Worm (Caenorhabditis elegans) whole organism, young adult: ENCODE measurements around the gene lbp-7.

ENCODE experiments used
- F39B2.1 ChIP-seq: fragments of 200-800 bp; sonication (Bioruptor generic); IDR thresholded peaks from 2 replicates; pipeline ENCODE4 v1.3.6; 2022; ENCODE audit warnings: missing genetic modification reagents, missing genetic modification characterization, missing compliant biosample characterization
- akir-1 ChIP-seq: fragments of 200-800 bp; sonication (Bioruptor generic); optimal IDR thresholded peaks from 2 replicates; lab custom pipeline; 2018; ENCODE audit warnings: mild to moderate bottlenecking, missing genetic modification characterization, moderate library complexity, missing compliant biosample characterization
- ccch-3 ChIP-seq: fragments of 200-800 bp; sonication (Bioruptor generic); optimal IDR thresholded peaks from 2 replicates; lab custom pipeline; 2018; ENCODE audit warnings: mild to moderate bottlenecking, missing genetic modification characterization, missing compliant biosample characterization
- die-1 ChIP-seq: sonication (generic microtip); optimal IDR thresholded peaks from 2 replicates; lab custom pipeline; 2016; ENCODE audit warnings: missing genotype, mild to moderate bottlenecking, missing genetic modification characterization, missing compliant biosample characterization
- fkh-3 ChIP-seq: sonication (generic microtip); optimal IDR thresholded peaks from 2 replicates; lab custom pipeline; 2016; ENCODE audit warnings: mild to moderate bottlenecking, missing genetic modification characterization, missing compliant biosample characterization
- lsy-27 ChIP-seq: sonication (generic microtip); optimal IDR thresholded peaks from 2 replicates; lab custom pipeline; 2017; ENCODE audit warnings: missing genetic modification characterization, mild to moderate bottlenecking, missing compliant biosample characterization, antibody characterized with exemption, missing genotype, borderline replicate concordance; ENCODE audit not compliant: insufficient read depth
- nhr-179 ChIP-seq: sonication (generic microtip); optimal IDR thresholded peaks from 2 replicates; lab custom pipeline; 2016; ENCODE audit warnings: mild to moderate bottlenecking, missing genetic modification characterization, missing compliant biosample characterization
- pbrm-1 ChIP-seq: fragments of 200-800 bp; sonication (Bioruptor generic); IDR thresholded peaks from 2 replicates; pipeline ENCODE4 v1.3.6; 2022; ENCODE audit warnings: missing genetic modification reagents, missing genetic modification characterization, missing compliant biosample characterization
- unc-130 ChIP-seq: sonication (generic microtip); optimal IDR thresholded peaks from 2 replicates; lab custom pipeline; 2016; ENCODE audit warnings: missing genetic modification reagents, missing genetic modification characterization, missing compliant biosample characterization
- unc-62 ChIP-seq: fragments of 150-350 bp; optimal IDR thresholded peaks from 2 replicates; lab custom pipeline; 2014; ENCODE audit warnings: missing biosample characterization, missing genetic modification reagents, missing genetic modification characterization

DNA sequence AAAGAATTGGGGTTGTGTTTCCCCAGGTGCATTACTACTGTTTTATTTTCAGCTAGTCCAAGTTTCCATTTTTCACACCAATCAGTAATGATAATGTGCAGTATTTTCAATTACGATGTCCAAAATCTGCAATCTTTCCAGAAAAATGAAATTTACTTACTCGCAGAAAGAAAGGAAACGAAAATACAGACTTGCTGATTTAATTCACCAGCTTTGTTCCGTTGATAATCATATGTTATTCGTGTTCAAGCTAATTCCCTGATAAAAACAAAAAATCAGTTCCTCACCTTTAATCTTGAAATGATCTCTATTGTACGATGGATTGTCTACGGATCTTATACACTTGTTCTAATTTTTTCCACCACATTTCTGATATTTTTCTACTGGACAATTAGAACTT is 44.5 kb downstream of the lbp-7 start, which contains the start of gene srxa-11:
- TF ChIP-seq akir-1 (GFP tag; lab: Kevin White, UChicago) (no peak), F39B2.1 (GFP tag; lab: Robert Waterston, UW) (no peak), die-1 (no peak), lsy-27 (tag; lab: Kevin White, UChicago) (no peak), unc-130 (GFP tag; lab: Kevin White, UChicago) (no peak), nhr-179 (no peak), pbrm-1 (GFP tag; lab: Robert Waterston, UW) (no peak), ccch-3 (GFP tag; lab: Kevin White, UChicago) (no peak), unc-62 (no peak), fkh-3 (no peak)
